Worm (Caenorhabditis elegans): ENCODE measurements around the gene C30H6.5.
A peak's percentile ranks its signal among the peaks of the same experiment; 100 is the strongest.

The C30H6.5 gene

DNA sequence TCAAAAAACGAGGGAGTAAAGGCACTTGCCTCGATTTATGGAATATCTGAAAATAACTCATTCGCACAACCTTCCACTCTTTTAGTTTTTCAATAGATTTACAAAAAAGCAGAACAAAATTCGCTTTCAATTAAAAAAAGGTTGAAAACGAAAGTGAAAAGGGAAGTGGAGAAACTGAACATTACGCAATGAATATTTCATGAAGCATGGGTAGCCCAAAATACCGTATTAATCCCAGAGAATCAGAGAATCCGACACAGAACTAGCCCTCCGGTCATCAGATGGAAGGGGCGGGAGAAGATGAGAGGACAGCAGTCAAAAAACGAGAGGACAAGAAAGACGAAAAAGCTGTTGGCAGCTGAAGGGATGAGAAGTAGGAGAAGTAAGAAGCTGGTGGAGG is at the start of gene C30H6.5:
TSS of gene C30H6.5 (plus strand) at position 301 of the 400 bp plus-strand sequence.
- no peak for TF ChIP-seq ztf-4 (tag; optimal IDR thresholded peaks at IDR 0.05)
- no peak for TF ChIP-seq ztf-1 (GFP tag; conservative IDR thresholded peaks at IDR 0.05)
- TF ChIP-seq Y55F3AM.14 (GFP tag; optimal IDR thresholded peaks at IDR 0.05), result no peak
- TF ChIP-seq nhr-10 (tag; optimal IDR thresholded peaks at IDR 0.05), result no peak
- TF ChIP-seq sem-4 (tag; optimal IDR thresholded peaks at IDR 0.05), result no peak
- no peak for TF ChIP-seq blmp-1 (tag; optimal IDR thresholded peaks at IDR 0.05; ENCODE audit: insufficient read depth)
- no peak for TF ChIP-seq elt-3 (tag; optimal IDR thresholded peaks at IDR 0.05)
- TF ChIP-seq unc-55 (GFP tag; optimal IDR thresholded peaks at IDR 0.05), result no peak
- no peak for TF ChIP-seq zag-1 (tag; optimal IDR thresholded peaks at IDR 0.05)
- TF ChIP-seq nhr-12 (tag; optimal IDR thresholded peaks at IDR 0.05), result no peak
- TF ChIP-seq fos-1 (tag; optimal IDR thresholded peaks at IDR 0.05), result no peak
- TF ChIP-seq C34F6.9 (tag; optimal IDR thresholded peaks at IDR 0.05), result no peak

DNA sequence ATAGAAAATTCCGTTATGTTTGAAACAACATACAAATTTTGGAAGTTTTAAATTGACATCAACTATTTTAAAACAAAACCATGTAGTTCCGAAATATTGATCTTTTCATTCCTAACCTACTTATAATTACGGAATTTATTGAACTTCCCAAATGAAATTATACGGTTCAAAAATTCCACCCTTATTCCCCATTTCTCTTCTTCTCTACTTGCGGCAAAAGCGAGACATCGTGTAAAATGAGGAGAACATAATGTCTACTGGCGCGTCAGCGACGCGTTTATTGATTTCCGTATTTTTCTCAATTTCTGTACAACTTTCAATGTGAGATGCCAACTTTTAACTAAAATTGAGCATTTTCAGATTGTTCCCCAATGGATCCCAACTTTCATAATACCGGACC is 42.7 kb upstream of the C30H6.5 start, which contains the start of gene ceh-88:
TSS of gene ceh-88 (plus strand) at position 355 of the 400 bp plus-strand sequence.
- no peak for TF ChIP-seq ztf-1 (GFP tag; conservative IDR thresholded peaks at IDR 0.05)
- TF ChIP-seq nhr-77 (tag; optimal IDR thresholded peaks at IDR 0.05), result no peak
- peak; percentile 37 for TF ChIP-seq C34F6.9 (tag; optimal IDR thresholded peaks at IDR 0.05)

DNA sequence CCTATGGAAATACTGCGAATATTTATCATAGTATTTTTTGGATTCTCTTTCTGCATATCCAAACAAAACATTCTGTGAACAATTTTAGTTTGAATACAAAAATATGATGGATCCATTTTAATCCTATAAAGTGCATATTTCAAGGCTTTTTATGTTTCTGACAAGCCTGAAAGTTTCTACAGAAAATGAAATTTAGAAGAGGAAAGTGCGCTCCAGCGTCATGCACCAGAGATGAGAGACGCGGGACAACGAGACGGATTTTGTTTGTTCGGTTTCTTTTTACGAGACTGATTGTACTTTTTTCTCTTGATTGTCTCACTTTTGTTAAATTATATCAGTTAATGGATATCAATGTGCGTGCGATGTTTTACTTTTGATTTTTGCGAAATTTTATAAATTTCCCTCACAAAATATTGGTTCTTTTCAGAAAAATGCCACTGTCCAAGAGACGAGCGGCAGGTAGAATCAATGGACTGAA is 40.4 kb upstream of the C30H6.5 start, which contains the start of gene C49C3.6:
TSS of gene C49C3.6 (plus strand) at position 428 of the 478 bp plus-strand sequence.
- peak; percentile 29 for TF ChIP-seq unc-55 (GFP tag; optimal IDR thresholded peaks at IDR 0.05)
- no peak for TF ChIP-seq blmp-1 (tag; optimal IDR thresholded peaks at IDR 0.05; ENCODE audit: insufficient read depth)
- no peak for TF ChIP-seq nhr-21 (tag; optimal IDR thresholded peaks at IDR 0.05)
- TF ChIP-seq elt-1 (tag; optimal IDR thresholded peaks at IDR 0.05), result no peak
- no peak for TF ChIP-seq mdl-1 (tag; optimal IDR thresholded peaks at IDR 0.05)
- peak; percentile 14 for TF ChIP-seq lin-13 (GFP tag; optimal IDR thresholded peaks at IDR 0.05)
- TF ChIP-seq C34F6.9 (tag; optimal IDR thresholded peaks at IDR 0.05), result peak; percentile 31
- TF ChIP-seq lsy-2 (tag; optimal IDR thresholded peaks at IDR 0.05), result peak in 1 of 2 experiments; percentile 36
- TF ChIP-seq nhr-25 (tag; optimal IDR thresholded peaks at IDR 0.05), result peak; percentile 12
- no peak for TF ChIP-seq ceh-82 (tag; optimal IDR thresholded peaks at IDR 0.05)

DNA sequence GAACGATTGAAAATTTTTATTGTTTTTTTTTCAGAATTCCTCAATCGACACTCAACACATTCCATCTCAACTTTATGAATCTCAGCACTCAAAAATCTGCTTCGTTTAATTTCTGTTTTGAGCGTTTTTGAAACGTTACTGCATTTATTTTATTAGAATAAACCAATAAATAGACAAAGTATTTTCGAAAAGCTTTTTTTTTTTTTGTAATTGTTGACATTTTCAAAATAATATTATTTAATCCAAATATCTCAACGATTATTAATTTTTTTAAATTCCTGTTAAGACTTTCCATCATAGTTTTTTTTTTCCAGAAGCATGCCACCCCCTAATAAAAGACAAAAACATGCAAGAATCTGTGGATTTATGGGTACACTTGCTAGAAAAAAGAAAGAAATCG is 39.3 kb upstream of the C30H6.5 start, which contains the start of gene C49C3.7:
TSS of gene C49C3.7 (plus strand) at position 301 of the 400 bp plus-strand sequence.
- TF ChIP-seq nhr-6 (tag; optimal IDR thresholded peaks at IDR 0.05) (no peak), unc-62 (GFP tag; optimal IDR thresholded peaks at IDR 0.05) (no peak), Y55F3AM.14 (GFP tag; optimal IDR thresholded peaks at IDR 0.05) (no peak), nhr-12 (tag; optimal IDR thresholded peaks at IDR 0.05) (no peak)

ce11 chrIV:17333542-17334281 is 37.9 kb upstream of the C30H6.5 start, which contains the start of gene C49C3.15:
Gene C49C3.15 (plus strand): TSS chrIV:17334231.
- no peak for TF ChIP-seq ceh-16 (tag; optimal IDR thresholded peaks at IDR 0.05)
- peak; percentile 62 for TF ChIP-seq crh-2 (tag; optimal IDR thresholded peaks at IDR 0.05)
- TF ChIP-seq nhr-25 (tag; optimal IDR thresholded peaks at IDR 0.05), result no peak
- TF ChIP-seq C34F6.9 (tag; optimal IDR thresholded peaks at IDR 0.05), result peak; percentile 73
- peak; percentile 41 for TF ChIP-seq nhr-129 (tag; optimal IDR thresholded peaks at IDR 0.05)
- peak; percentile 61 for TF ChIP-seq unc-55 (GFP tag; optimal IDR thresholded peaks at IDR 0.05)
- peak in 1 of 2 experiments; percentile 65 for TF ChIP-seq lsy-2 (tag; optimal IDR thresholded peaks at IDR 0.05)

DNA sequence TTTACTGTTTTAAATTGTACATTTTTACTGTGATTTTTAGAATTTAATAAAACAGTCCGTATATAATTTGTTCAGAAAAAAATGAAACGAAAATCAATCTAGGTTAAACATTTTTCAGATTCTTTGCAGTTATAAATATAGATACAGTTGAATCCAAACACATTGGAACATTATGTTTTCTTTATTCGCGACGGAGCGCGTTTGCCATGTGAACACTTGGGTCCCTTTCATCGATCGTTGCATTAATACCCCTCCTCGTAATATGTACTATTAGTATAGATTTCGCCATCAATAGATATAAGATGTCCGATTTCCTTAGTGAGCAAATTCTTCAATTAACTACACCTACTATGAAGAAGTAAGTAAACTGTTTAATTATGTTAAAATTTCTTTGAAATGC is 36.5 kb upstream of the C30H6.5 start, which contains the start of gene C49C3.8:
TSS of gene C49C3.8 (plus strand) at position 173 of the 400 bp plus-strand sequence.
- no peak for TF ChIP-seq ztf-11 (tag; optimal IDR thresholded peaks at IDR 0.05)
- peak; percentile 54 for TF ChIP-seq unc-55 (GFP tag; optimal IDR thresholded peaks at IDR 0.05)
- peak; percentile 8 for TF ChIP-seq nhr-129 (tag; optimal IDR thresholded peaks at IDR 0.05)
- peak; percentile 61 for TF ChIP-seq C34F6.9 (tag; optimal IDR thresholded peaks at IDR 0.05)

ce11 chrIV:17338920-17339510 is 32.6 kb upstream of the C30H6.5 start, which contains the start of gene C49C3.10:
Gene C49C3.10 (minus strand): TSS chrIV:17338970.
- TF ChIP-seq crh-2 (tag; optimal IDR thresholded peaks at IDR 0.05) (peak; percentile 56), ceh-16 (tag; optimal IDR thresholded peaks at IDR 0.05) (no peak), fos-1 (tag; optimal IDR thresholded peaks at IDR 0.05) (peak; percentile 74), skn-1 (tag; optimal IDR thresholded peaks at IDR 0.05) (peak; percentile 55)

All from whole organism, L2 larva.